Fruit fly (Drosophila melanogaster): Measurements from ENCODE around the gene Rcd-1.
A peak's percentile ranks its signal among the peaks of the same experiment; 100 is the strongest.

Gene Rcd-1

dm6 chrX:19668405-19668804 is 29.8 kb downstream of the Rcd-1 start (continued):
- TF ChIP-seq CG15601 (tag; optimal IDR thresholded peaks at IDR 0.05) (peak; percentile 95), Ravus (GFP tag; IDR thresholded peaks at IDR 0.05) (peak; percentile 77), ac (GFP tag; optimal IDR thresholded peaks at IDR 0.05) (peak; percentile 89), CG3995 (GFP tag; optimal IDR thresholded peaks at IDR 0.05) (peak; percentile 73), Max (GFP tag; optimal IDR thresholded peaks at IDR 0.05) (peak; percentile 88), C15 (GFP tag; IDR thresholded peaks at IDR 0.05) (peak; percentile 77), CG2116 (GFP tag; optimal IDR thresholded peaks at IDR 0.05) (peak; percentile 74), tup (GFP tag; optimal IDR thresholded peaks at IDR 0.05) (peak; percentile 97), CG6791 (GFP tag; IDR thresholded peaks at IDR 0.05; ENCODE audit: partially characterized antibody) (no peak), CG7745 (tag; optimal IDR thresholded peaks at IDR 0.05) (peak; percentile 15), en (GFP tag; optimal IDR thresholded peaks at IDR 0.05) (peak; percentile 96), odd (GFP tag; optimal IDR thresholded peaks at IDR 0.05) (peak; percentile 91), CG18262 (tag; optimal IDR thresholded peaks at IDR 0.05) (peak; percentile 93), ewg (GFP tag; optimal IDR thresholded peaks at IDR 0.05) (peak; percentile 92), CG31224 (GFP tag; IDR thresholded peaks at IDR 0.05) (peak; percentile 79), Lhr (GFP tag; optimal IDR thresholded peaks at IDR 0.05) (peak; percentile 90), Ets65A (GFP tag) (peak; percentile 100), Doc2 (GFP tag; IDR thresholded peaks at IDR 0.05) (peak; percentile 56; the same call in 1 of the 2 replicates), CG5953 (GFP tag; IDR thresholded peaks at IDR 0.05) (peak; percentile 96), CG32767 (GFP tag; IDR thresholded peaks at IDR 0.05) (peak; percentile 88), btn (GFP tag; optimal IDR thresholded peaks at IDR 0.05) (peak; percentile 89), MBD-R2 (GFP tag; IDR thresholded peaks at IDR 0.05) (peak; percentile 83), Dip2 (GFP tag; IDR thresholded peaks at IDR 0.05) (peak; percentile 45; the same call in 1 of the 2 replicates), CG12071 (GFP tag; optimal IDR thresholded peaks at IDR 0.05) (peak; percentile 91), Dek (tag; optimal IDR thresholded peaks at IDR 0.05) (peak; percentile 94), CG9876 (GFP tag; optimal IDR thresholded peaks at IDR 0.05) (peak; percentile 98), cad (GFP tag; optimal IDR thresholded peaks at IDR 0.05) (no peak), sna (GFP tag; IDR thresholded peaks at IDR 0.05; ENCODE audit: partially characterized antibody) (no peak), Hand (GFP tag; optimal IDR thresholded peaks at IDR 0.05) (peak; percentile 88), ssp (GFP tag; IDR thresholded peaks at IDR 0.05) (peak; percentile 79), fd64A (GFP tag; optimal IDR thresholded peaks at IDR 0.05) (peak; percentile 85), E2f1 (GFP tag; IDR thresholded peaks at IDR 0.05) (peak; percentile 87), CG6854 (GFP tag; optimal IDR thresholded peaks at IDR 0.05) (peak; percentile 79), CG11398 (GFP tag; optimal IDR thresholded peaks at IDR 0.05) (peak; percentile 97), CG10543 (GFP tag; optimal IDR thresholded peaks at IDR 0.05) (peak; percentile 96), ATbp (GFP tag; optimal IDR thresholded peaks at IDR 0.05) (peak; percentile 96), CG10431 (GFP tag; optimal IDR thresholded peaks at IDR 0.05) (peak; percentile 93), dati (GFP tag; IDR thresholded peaks at IDR 0.05) (peak; percentile 79), usp (GFP tag; optimal IDR thresholded peaks at IDR 0.05) (no peak), tna (GFP tag; IDR thresholded peaks at IDR 0.05; ENCODE audit: partially characterized antibody) (no peak), CG1529 (GFP tag; optimal IDR thresholded peaks at IDR 0.05) (peak; percentile 95), CG7839 (tag; optimal IDR thresholded peaks at IDR 0.05) (peak; percentile 98), Bdp1 (GFP tag; optimal IDR thresholded peaks at IDR 0.05) (peak; percentile 92), CG2202 (tag; optimal IDR thresholded peaks at IDR 0.05) (peak; percentile 94), CG11456 (GFP tag; IDR thresholded peaks at IDR 0.05) (peak; percentile 96), CG1602 (GFP tag; optimal IDR thresholded peaks at IDR 0.05) (peak; percentile 96), CG1792 (GFP tag; optimal IDR thresholded peaks at IDR 0.05) (peak; percentile 95), Neu2 (GFP tag; optimal IDR thresholded peaks at IDR 0.05; ENCODE audit: borderline replicate concordance) (peak; percentile 77), sima (GFP tag; optimal IDR thresholded peaks at IDR 0.05) (peak; percentile 75), CG3163 (GFP tag; optimal IDR thresholded peaks at IDR 0.05) (peak; percentile 89), CG33213 (GFP tag; optimal IDR thresholded peaks at IDR 0.05) (peak; percentile 95)

All from whole organism, embryonic.